Worm (Caenorhabditis elegans): ENCODE results near the gene cap-2.

- TF ChIP-seq pqm-1 (tag; optimal IDR thresholded peaks at IDR 0.05) (no peak), ama-1 (optimal IDR thresholded peaks at IDR 0.05) (no peak), tlp-1 (tag; optimal IDR thresholded peaks at IDR 0.05) (no peak), jun-1 (tag; optimal IDR thresholded peaks at IDR 0.05) (no peak), fkh-8 (tag; optimal IDR thresholded peaks at IDR 0.05) (no peak), sptf-1 (tag; optimal IDR thresholded peaks at IDR 0.05) (no peak), nhr-237 (tag; optimal IDR thresholded peaks at IDR 0.05) (no peak), nhr-12 (tag; optimal IDR thresholded peaks at IDR 0.05) (no peak), nhr-76 (tag; optimal IDR thresholded peaks at IDR 0.05) (no peak)
Observed at ce11 chrII:10861305-10861704, 7.7 kb upstream of the cap-2 start.

All from whole organism, L1 larva.